Fruit fly (Drosophila melanogaster) whole organism, pupa: Measurements from ENCODE around the gene CG45307.
A peak's percentile ranks its signal among the peaks of the same experiment; 100 is the strongest.

ENCODE experiments used
- CG10348 ChIP-seq: fragments of 200-800 bp; sonication (Bioruptor generic); IDR thresholded peaks from 2 replicates; pipeline ENCODE4 v1.3.6; 2022; ENCODE audit warnings: missing biosample characterization, missing genetic modification characterization
- CG12605 ChIP-seq: fragments of 200-800 bp; sonication (Bioruptor generic); IDR thresholded peaks from 2 replicates; pipeline ENCODE4 v1.3.6; 2022; ENCODE audit warnings: missing biosample characterization, missing genetic modification characterization
- CG13204 ChIP-seq: fragments of 200-800 bp; sonication (Bioruptor generic); optimal IDR thresholded peaks from 2 replicates; lab custom pipeline; 2018; ENCODE audit warnings: missing biosample characterization, mild to moderate bottlenecking, missing genetic modification characterization, moderate library complexity
- CG14655 ChIP-seq: fragments of 200-800 bp; sonication (Bioruptor generic); optimal IDR thresholded peaks from 3 replicates; lab custom pipeline; 2017; ENCODE audit warnings: mild to moderate bottlenecking, missing biosample characterization, missing genetic modification reagents, missing genetic modification characterization
- CG15710 ChIP-seq: fragments of 200-800 bp; sonication (Bioruptor generic); optimal IDR thresholded peaks from 2 replicates; lab custom pipeline; 2018; ENCODE audit warnings: missing biosample characterization, mild to moderate bottlenecking, missing genetic modification characterization, moderate library complexity
- CG17806 ChIP-seq: fragments of 200-800 bp; sonication (Bioruptor generic); optimal IDR thresholded peaks from 2 replicates; lab custom pipeline; 2018; ENCODE audit warnings: missing biosample characterization, mild to moderate bottlenecking, missing genetic modification characterization, moderate library complexity
- CG32121 ChIP-seq: fragments of 200-800 bp; sonication (Bioruptor generic); IDR thresholded peaks from 2 replicates; pipeline ENCODE4 v1.3.6; 2022; ENCODE audit warnings: missing biosample characterization, missing genetic modification characterization
- CG34367 ChIP-seq: fragments of 200-800 bp; sonication (Bioruptor generic); optimal IDR thresholded peaks from 2 replicates; lab custom pipeline; 2018; ENCODE audit warnings: missing biosample characterization, mild to moderate bottlenecking, missing genetic modification characterization
- CG4496 ChIP-seq: fragments of 200-800 bp; sonication (Bioruptor generic); IDR thresholded peaks from 3 replicates; pipeline ENCODE4 v1.3.6; 2022; ENCODE audit warnings: missing biosample characterization, missing genetic modification characterization
- CG8159 ChIP-seq: fragments of 200-800 bp; sonication (Bioruptor generic); optimal IDR thresholded peaks from 3 replicates; lab custom pipeline; 2018; ENCODE audit warnings: missing biosample characterization, mild to moderate bottlenecking, missing genetic modification characterization, moderate library complexity
- CG8301 ChIP-seq: fragments of 200-800 bp; sonication (Bioruptor generic); optimal IDR thresholded peaks from 2 replicates; lab custom pipeline; 2018; ENCODE audit warnings: missing biosample characterization, mild to moderate bottlenecking, missing genetic modification characterization
- CG9948 ChIP-seq: fragments of 200-800 bp; sonication (Bioruptor generic); optimal IDR thresholded peaks from 2 replicates; lab custom pipeline; 2018; ENCODE audit warnings: missing biosample characterization, mild to moderate bottlenecking, missing genetic modification characterization, moderate library complexity
- D1 ChIP-seq: fragments of 200-800 bp; sonication (Bioruptor generic); optimal IDR thresholded peaks from 2 replicates; lab custom pipeline; 2018; ENCODE audit warnings: missing biosample characterization, mild to moderate bottlenecking, missing genetic modification characterization, moderate library complexity
- EcR ChIP-seq: fragments of 200-800 bp; sonication (Bioruptor generic); optimal IDR thresholded peaks from 3 replicates; lab custom pipeline; 2019; ENCODE audit warnings: missing biosample characterization, missing genetic modification characterization, mild to moderate bottlenecking, moderate library complexity, missing genetic modification reagents
- Ets98B ChIP-seq: fragments of 200-800 bp; sonication (Bioruptor generic); IDR thresholded peaks from 2 replicates; pipeline ENCODE4 v1.3.6; 2022; ENCODE audit warnings: missing biosample characterization, missing genetic modification characterization
- Pif1A ChIP-seq: fragments of 200-800 bp; sonication (Bioruptor generic); optimal IDR thresholded peaks from 3 replicates; lab custom pipeline; 2016; ENCODE audit warnings: missing biosample characterization, missing genetic modification characterization
- Pif1B ChIP-seq: fragments of 200-800 bp; sonication (Bioruptor generic); optimal IDR thresholded peaks from 3 replicates; lab custom pipeline; 2016; ENCODE audit warnings: missing biosample characterization, missing genetic modification characterization
- Snoo ChIP-seq: fragments of 200-800 bp; sonication (Bioruptor generic); optimal IDR thresholded peaks from 3 replicates; lab custom pipeline; 2017; ENCODE audit warnings: missing biosample characterization, mild to moderate bottlenecking, missing genetic modification characterization, inconsistent platforms
- fd96Ca ChIP-seq: fragments of 200-800 bp; sonication (Bioruptor generic); IDR thresholded peaks from 3 replicates; pipeline ENCODE4 v1.3.6; 2022; ENCODE audit warnings: missing biosample characterization, missing genetic modification characterization
- gl ChIP-seq: fragments of 200-800 bp; sonication (Bioruptor generic); optimal IDR thresholded peaks from 2 replicates; lab custom pipeline; 2018; ENCODE audit warnings: missing biosample characterization, mild to moderate bottlenecking, missing genetic modification characterization
- rn ChIP-seq: fragments of 200-800 bp; sonication (Bioruptor generic); IDR thresholded peaks from 2 replicates; pipeline ENCODE4 v1.3.6; 2022; ENCODE audit warnings: missing biosample characterization, missing genetic modification characterization

Gene CG45307

dm6 chr2L:8734998-8735397 is 16.9 kb downstream of the CG45307 start:
- TF ChIP-seq Pif1B (GFP tag; lab: Kevin White, UChicago), result no peak
- no peak for TF ChIP-seq CG4496 (GFP tag; lab: Robert Waterston, UW)
- TF ChIP-seq CG34367 (tag; lab: Kevin White, UChicago), result no peak
- no peak for TF ChIP-seq CG12605 (GFP tag; lab: Robert Waterston, UW)

dm6 chr2L:8734304-8734703 is 17.6 kb downstream of the CG45307 start:
- TF ChIP-seq fd96Ca (GFP tag; lab: Robert Waterston, UW) (no peak), CG12605 (GFP tag; lab: Robert Waterston, UW) (no peak), CG10348 (GFP tag; lab: Robert Waterston, UW) (no peak), CG15710 (tag; lab: Kevin White, UChicago) (no peak), D1 (tag; lab: Kevin White, UChicago) (no peak)
- TF ChIP-seq, all 21 proteins: peak for 0

dm6 chr2L:8732702-8733101 is 19.2 kb downstream of the CG45307 start:
- 0 out of 2 replicates have a peak, but pooled peaks have one; percentile 27 for TF ChIP-seq Ets98B
- TF ChIP-seq CG14655 (GFP tag; lab: Kevin White, UChicago), result no peak
- peak; percentile 7 for TF ChIP-seq Pif1A (GFP tag; lab: Kevin White, UChicago)
- no peak for TF ChIP-seq CG15710 (tag; lab: Kevin White, UChicago)
- peak; percentile 6 for TF ChIP-seq CG9948

DNA sequence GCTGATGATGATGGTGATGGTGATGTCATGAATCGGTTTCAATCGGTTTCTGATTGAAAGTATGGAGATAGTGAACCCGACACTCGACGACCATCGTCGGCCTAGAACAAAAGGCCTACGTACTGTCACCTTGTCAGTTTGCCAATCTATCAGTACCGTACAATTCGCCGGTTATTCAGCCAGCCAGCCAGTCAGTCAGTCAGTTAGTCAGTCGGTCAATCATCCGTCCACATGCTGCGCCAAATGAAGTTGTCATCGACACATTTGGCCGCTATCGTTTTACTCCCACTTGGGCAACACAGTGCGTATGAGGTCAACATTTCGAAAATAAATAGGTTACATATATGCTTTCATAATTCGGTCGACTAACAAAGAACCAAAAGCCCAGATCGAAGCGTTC is 30.9 kb downstream of the CG45307 start:
- no peak for TF ChIP-seq CG8301
- TF ChIP-seq CG12605 (GFP tag; lab: Robert Waterston, UW), result no peak
- no peak for TF ChIP-seq CG13204 (GFP tag; lab: Kevin White, UChicago)
- no peak for TF ChIP-seq CG8159 (tag; lab: Kevin White, UChicago)
- TF ChIP-seq D1 (tag; lab: Kevin White, UChicago), result no peak
- no peak for TF ChIP-seq EcR
- no peak for TF ChIP-seq CG10348 (GFP tag; lab: Robert Waterston, UW)
- no peak for TF ChIP-seq Pif1A (GFP tag; lab: Kevin White, UChicago)
- no peak for TF ChIP-seq fd96Ca (GFP tag; lab: Robert Waterston, UW)
- TF ChIP-seq CG34367 (tag; lab: Kevin White, UChicago), result no peak
- no peak for TF ChIP-seq Ets98B
- no peak for TF ChIP-seq CG14655 (GFP tag; lab: Kevin White, UChicago)
- TF ChIP-seq Pif1B (GFP tag; lab: Kevin White, UChicago), result no peak
- no peak for TF ChIP-seq CG32121 (GFP tag; lab: Robert Waterston, UW)
- no peak for TF ChIP-seq CG15710 (tag; lab: Kevin White, UChicago)
- TF ChIP-seq gl (tag; lab: Kevin White, UChicago), result no peak
- TF ChIP-seq CG17806, result no peak
- TF ChIP-seq rn (GFP tag; lab: Robert Waterston, UW), result no peak
- TF ChIP-seq CG4496 (GFP tag; lab: Robert Waterston, UW), result no peak
- TF ChIP-seq Snoo, result no peak

DNA sequence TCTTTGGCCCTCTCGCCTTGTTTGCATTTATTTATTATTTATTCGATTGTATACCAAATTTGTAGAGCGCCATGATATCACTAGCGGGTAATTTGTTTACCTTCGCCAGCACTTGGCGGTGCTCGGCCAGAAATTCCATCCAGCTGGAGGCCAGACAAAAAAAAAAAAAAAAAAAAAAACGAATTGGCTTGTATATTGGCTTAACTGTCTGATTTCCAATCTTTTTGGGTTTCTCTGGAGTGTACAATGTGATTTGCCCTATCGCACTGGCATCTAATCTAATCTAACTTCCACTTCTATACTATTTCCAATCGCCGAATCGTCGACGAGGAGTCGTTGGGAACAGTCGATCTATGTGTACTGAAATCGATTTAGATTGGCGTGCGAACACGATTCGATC is 32.2 kb downstream of the CG45307 start:
- no peak for TF ChIP-seq CG8301
- TF ChIP-seq CG4496 (GFP tag; lab: Robert Waterston, UW), result no peak
- no peak for TF ChIP-seq CG15710 (tag; lab: Kevin White, UChicago)
- TF ChIP-seq CG9948, result no peak
- no peak for TF ChIP-seq CG14655 (GFP tag; lab: Kevin White, UChicago)
- no peak for TF ChIP-seq EcR
- no peak for TF ChIP-seq D1 (tag; lab: Kevin White, UChicago)
- TF ChIP-seq CG8159 (tag; lab: Kevin White, UChicago), result no peak

DNA sequence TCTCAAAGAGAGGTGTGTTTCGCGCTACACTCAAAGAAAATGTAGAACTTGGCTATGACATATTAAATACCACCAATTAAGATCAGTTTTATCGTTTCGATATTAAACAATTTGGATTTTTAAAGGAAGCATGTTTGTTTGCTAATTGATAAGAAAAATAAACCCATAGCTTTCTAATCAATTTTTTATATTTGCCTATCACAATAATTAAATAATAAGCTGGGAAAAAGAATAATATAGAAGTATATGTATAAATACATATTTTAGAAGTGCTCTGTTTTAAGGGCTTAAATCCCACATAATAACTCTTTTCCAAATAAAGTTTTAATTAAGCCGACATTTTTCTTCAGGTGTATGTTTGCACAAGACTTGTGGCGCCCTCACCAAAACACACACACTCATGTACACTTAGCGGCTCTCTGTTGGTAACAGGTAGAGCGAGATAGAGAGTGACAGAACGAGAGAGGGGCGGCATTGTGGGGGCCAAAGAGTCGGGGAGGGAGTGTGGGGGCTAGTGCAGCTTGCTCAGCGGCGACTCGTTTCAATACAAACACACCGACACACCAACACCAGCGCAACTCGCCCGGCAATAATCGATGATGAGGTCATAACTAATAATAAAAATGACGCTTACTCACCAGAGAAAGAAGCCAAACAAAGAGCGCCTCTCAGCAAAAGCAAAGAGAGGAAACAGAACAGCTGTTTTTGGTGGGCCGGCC is 34.1 kb downstream of the CG45307 start:
- peak; percentile 93 for TF ChIP-seq CG8301
- peak; percentile 84 for TF ChIP-seq EcR
- TF ChIP-seq CG34367 (tag; lab: Kevin White, UChicago), result peak; percentile 84
- TF ChIP-seq Pif1A (GFP tag; lab: Kevin White, UChicago), result peak; percentile 72
- TF ChIP-seq CG17806, result peak; percentile 87
- peak; percentile 84 for TF ChIP-seq Snoo
- TF ChIP-seq Pif1B (GFP tag; lab: Kevin White, UChicago), result peak; percentile 78
- peak; percentile 93 for TF ChIP-seq CG15710 (tag; lab: Kevin White, UChicago)
- peak; percentile 37 for TF ChIP-seq gl (tag; lab: Kevin White, UChicago)
- TF ChIP-seq CG4496 (GFP tag; lab: Robert Waterston, UW), result peak; percentile 77; the same call in 2 of the 3 replicates
- peak; percentile 49 for TF ChIP-seq CG13204 (GFP tag; lab: Kevin White, UChicago)
- TF ChIP-seq fd96Ca (GFP tag; lab: Robert Waterston, UW), result peak; percentile 80; the same call in 2 of the 3 replicates
- peak; percentile 95 for TF ChIP-seq CG14655 (GFP tag; lab: Kevin White, UChicago)
- peak; percentile 78 for TF ChIP-seq CG12605 (GFP tag; lab: Robert Waterston, UW)
- peak; percentile 76 for TF ChIP-seq CG32121 (GFP tag; lab: Robert Waterston, UW)
- TF ChIP-seq CG9948, result peak; percentile 93
- peak; percentile 94 for TF ChIP-seq CG8159 (tag; lab: Kevin White, UChicago)
- peak; percentile 95 for TF ChIP-seq D1 (tag; lab: Kevin White, UChicago)
- peak; percentile 55; the same call in 1 of the 2 replicates for TF ChIP-seq rn (GFP tag; lab: Robert Waterston, UW)
- peak; percentile 76 for TF ChIP-seq Ets98B
- TF ChIP-seq CG10348 (GFP tag; lab: Robert Waterston, UW), result peak; percentile 45; the same call in 1 of the 2 replicates
